Worm (Caenorhabditis elegans) whole organism, L3 larva: Measurements from ENCODE around the gene dkf-2.

Experiments used
- aly-2 ChIP-seq: fragments of 150-350 bp; optimal IDR thresholded peaks from 2 replicates; lab custom pipeline; 2014; ENCODE audit warnings: missing biosample characterization, missing genetic modification characterization
- ama-1 ChIP-seq: fragments of 150-350 bp; optimal IDR thresholded peaks from 2 replicates; lab custom pipeline; 2018
- ceh-9 ChIP-seq: sonication (generic microtip); optimal IDR thresholded peaks from 2 replicates; lab custom pipeline; 2018; ENCODE audit warnings: missing biosample characterization, missing genetic modification characterization
- nhr-11 ChIP-seq: fragments of 150-350 bp; optimal IDR thresholded peaks from 2 replicates; lab custom pipeline; 2014; ENCODE audit warnings: missing biosample characterization, missing genetic modification characterization
- nhr-12 ChIP-seq: fragments of 150-350 bp; optimal IDR thresholded peaks from 2 replicates; lab custom pipeline; 2014; ENCODE audit warnings: missing biosample characterization, missing genetic modification characterization
- nhr-23 ChIP-seq: fragments of 150-350 bp; optimal IDR thresholded peaks from 2 replicates; lab custom pipeline; 2014; ENCODE audit warnings: missing biosample characterization, missing genetic modification reagents, missing genetic modification characterization
- nhr-25 ChIP-seq: sonication (generic microtip); optimal IDR thresholded peaks from 2 replicates; lab custom pipeline; 2017; ENCODE audit warnings: missing biosample characterization, missing genetic modification characterization
- pqm-1 ChIP-seq: fragments of 150-350 bp; optimal IDR thresholded peaks from 2 replicates; lab custom pipeline; 2017; ENCODE audit warnings: missing biosample characterization, missing genetic modification characterization, inconsistent platforms
- skn-1 ChIP-seq: fragments of 150-350 bp; optimal IDR thresholded peaks from 2 replicates; lab custom pipeline; 2014; ENCODE audit warnings: missing biosample characterization, missing genetic modification characterization
- tbx-2 ChIP-seq: sonication (generic microtip); optimal IDR thresholded peaks from 2 replicates; lab custom pipeline; 2016; ENCODE audit warnings: mild to moderate bottlenecking, missing genetic modification characterization, missing compliant biosample characterization
- ztf-4 ChIP-seq: fragments of 150-350 bp; optimal IDR thresholded peaks from 2 replicates; lab custom pipeline; 2014; ENCODE audit warnings: missing biosample characterization, missing genetic modification characterization

DNA sequence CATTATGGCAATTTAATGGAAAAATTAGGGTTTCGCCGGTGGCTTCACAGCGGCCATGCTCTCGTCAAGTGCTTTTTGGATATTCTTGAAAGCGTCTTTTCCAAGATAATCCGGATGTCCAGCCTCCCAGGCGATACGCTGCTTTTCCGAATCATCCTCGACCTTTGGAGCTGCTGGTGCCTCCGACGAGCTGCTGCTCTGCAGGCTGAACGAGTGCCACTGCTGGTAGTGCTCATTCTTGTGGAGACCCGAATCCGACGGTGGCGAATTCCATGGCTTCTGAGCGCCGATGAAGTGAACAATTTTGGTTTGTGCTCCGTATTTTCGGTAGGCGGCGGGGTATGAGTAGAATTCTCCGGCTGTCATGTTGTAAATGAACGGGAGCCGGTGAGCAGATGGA, 2.2 kb upstream of the dkf-2 start:
- TF ChIP-seq pqm-1 (tag; lab: Kevin White, UChicago) = no peak
- TF ChIP-seq skn-1 = no peak
- TF ChIP-seq tbx-2 = no peak
- TF ChIP-seq aly-2 (tag; lab: Kevin White, UChicago) = no peak
- TF ChIP-seq nhr-11 (tag; lab: Kevin White, UChicago) = no peak
- no peak for TF ChIP-seq ceh-9 (tag; lab: Kevin White, UChicago)
- TF ChIP-seq nhr-23 = no peak
- TF ChIP-seq nhr-25 (tag; lab: Kevin White, UChicago) = no peak
- no peak for TF ChIP-seq ama-1 (lab: Kevin White, UChicago)
- no peak for TF ChIP-seq nhr-12 (tag; lab: Kevin White, UChicago)
- no peak for TF ChIP-seq ztf-4
